Worm (Caenorhabditis elegans) whole organism, L4 larva: ENCODE results near the gene R05F9.9.

Experiments
- D1046.2 ChIP-seq: fragments of 200-800 bp; sonication (Bioruptor generic); IDR thresholded peaks from 2 replicates; pipeline ENCODE4 v1.3.6; 2022; ENCODE audit warnings: missing genetic modification characterization, missing compliant biosample characterization
- F26F4.8 ChIP-seq: fragments of 200-800 bp; sonication (Bioruptor generic); conservative IDR thresholded peaks from 2 replicates; pipeline ENCODE4 v1.3.6; 2022; ENCODE audit warnings: missing genetic modification characterization, missing compliant biosample characterization
- F37D6.2 ChIP-seq: sonication (generic microtip); optimal IDR thresholded peaks from 2 replicates; lab custom pipeline; 2016; ENCODE audit warnings: mild to moderate bottlenecking, missing genetic modification characterization, missing compliant biosample characterization
- F49E8.2 ChIP-seq: sonication (generic microtip); optimal IDR thresholded peaks from 2 replicates; lab custom pipeline; 2016; ENCODE audit warnings: missing compliant biosample characterization, mild to moderate bottlenecking, missing genetic modification characterization, borderline replicate concordance
- R02D3.7 ChIP-seq: fragments of 150-350 bp; sonication (generic microtip); optimal IDR thresholded peaks from 3 replicates; lab custom pipeline; 2014; ENCODE audit warnings: missing biosample characterization, missing genetic modification characterization
- T20F7.1 ChIP-seq: fragments of 200-800 bp; sonication (Bioruptor generic); optimal IDR thresholded peaks from 2 replicates; lab custom pipeline; 2018; ENCODE audit warnings: mild to moderate bottlenecking, missing genetic modification characterization, missing compliant biosample characterization
- T26A8.4 ChIP-seq: fragments of 200-800 bp; sonication (Bioruptor generic); IDR thresholded peaks from 2 replicates; pipeline ENCODE4 v1.3.6; 2022; ENCODE audit warnings: missing genetic modification characterization, missing compliant biosample characterization
- Y48G9A.11 ChIP-seq: fragments of 200-800 bp; sonication (Bioruptor generic); IDR thresholded peaks from 2 replicates; pipeline ENCODE4 v1.3.6; 2022; ENCODE audit warnings: missing genetic modification reagents, missing genetic modification characterization, missing compliant biosample characterization
- Y5F2A.4 ChIP-seq: fragments of 200-800 bp; sonication (Bioruptor generic); optimal IDR thresholded peaks from 2 replicates; lab custom pipeline; 2018; ENCODE audit warnings: mild to moderate bottlenecking, missing genetic modification characterization, missing compliant biosample characterization
- aha-1 ChIP-seq: fragments of 150-350 bp; peaks from one replicate; lab custom pipeline; 2014; ENCODE audit warnings: missing biosample characterization, missing genetic modification characterization
- attf-4 ChIP-seq: sonication (generic microtip); optimal IDR thresholded peaks from 3 replicates; lab custom pipeline; 2017; ENCODE audit warnings: missing biosample characterization, missing genetic modification characterization
- ceh-28 ChIP-seq: fragments of 150-350 bp; optimal IDR thresholded peaks from 2 replicates; lab custom pipeline; 2014; ENCODE audit warnings: missing biosample characterization, missing genetic modification reagents, missing genetic modification characterization
- ceh-32 ChIP-seq: sonication (generic microtip); optimal IDR thresholded peaks from 2 replicates; lab custom pipeline; 2016; ENCODE audit warnings: mild to moderate bottlenecking, missing genetic modification characterization, missing compliant biosample characterization; ENCODE audit not compliant: poor library complexity
- ceh-44 ChIP-seq: fragments of 200-800 bp; sonication (Bioruptor generic); IDR thresholded peaks from 2 replicates; pipeline ENCODE4 v1.3.6; 2022; ENCODE audit warnings: missing genetic modification reagents, missing genetic modification characterization, missing compliant biosample characterization
- ceh-62 ChIP-seq: sonication (generic microtip); optimal IDR thresholded peaks from 2 replicates; lab custom pipeline; 2017; ENCODE audit warnings: missing biosample characterization, missing genetic modification characterization
- ceh-82 ChIP-seq: sonication (generic microtip); optimal IDR thresholded peaks from 2 replicates; lab custom pipeline; 2017; ENCODE audit warnings: missing biosample characterization, missing genetic modification characterization
- dmd-6 ChIP-seq: fragments of 200-800 bp; sonication (Bioruptor generic); IDR thresholded peaks from 2 replicates; pipeline ENCODE4 v1.3.6; 2022; ENCODE audit warnings: missing genetic modification reagents, missing genetic modification characterization, missing compliant biosample characterization
- dmd-9 ChIP-seq: fragments of 200-800 bp; sonication (Bioruptor generic); IDR thresholded peaks from 2 replicates; pipeline ENCODE4 v1.3.6; 2022; ENCODE audit warnings: missing genetic modification reagents, missing genetic modification characterization, missing compliant biosample characterization
- fos-1 ChIP-seq: fragments of 150-350 bp; optimal IDR thresholded peaks from 2 replicates; lab custom pipeline; 2014; ENCODE audit warnings: missing biosample characterization, missing genetic modification characterization
- hif-1 ChIP-seq, 2 experiments: sonication (generic microtip); optimal IDR thresholded peaks; 2 replicates each; lab custom pipeline; 2016 to 2017; ENCODE audit warnings: missing compliant biosample characterization in 2 of 2, missing genetic modification characterization in 2 of 2, missing genetic modification reagents in 2 of 2, missing genotype in 2 of 2, mild to moderate bottlenecking in 1 of 2
- hlh-11 ChIP-seq: fragments of 200-800 bp; sonication (Bioruptor generic); optimal IDR thresholded peaks from 2 replicates; lab custom pipeline; 2018; ENCODE audit warnings: mild to moderate bottlenecking, missing genetic modification characterization, missing compliant biosample characterization
- hlh-30 ChIP-seq: sonication (generic microtip); optimal IDR thresholded peaks from 2 replicates; lab custom pipeline; 2017; ENCODE audit warnings: antibody characterized with exemption, mild to moderate bottlenecking, missing genetic modification characterization, missing compliant biosample characterization; ENCODE audit not compliant: insufficient read depth
- lim-7 ChIP-seq: fragments of 200-800 bp; sonication (Bioruptor generic); IDR thresholded peaks from 2 replicates; pipeline ENCODE4 v1.3.6; 2022; ENCODE audit warnings: missing genetic modification characterization, missing compliant biosample characterization
- lin-15B ChIP-seq: fragments of 150-350 bp; sonication (generic microtip); optimal IDR thresholded peaks from 3 replicates; lab custom pipeline; 2014; ENCODE audit warnings: missing biosample characterization, missing genetic modification characterization
- lin-39 ChIP-seq: fragments of 150-350 bp; optimal IDR thresholded peaks from 2 replicates; lab custom pipeline; 2014; ENCODE audit warnings: missing biosample characterization, missing genetic modification reagents, missing genetic modification characterization
- lir-3 ChIP-seq: sonication (generic microtip); optimal IDR thresholded peaks from 2 replicates; lab custom pipeline; 2016; ENCODE audit warnings: mild to moderate bottlenecking, missing genetic modification characterization, missing compliant biosample characterization
- madf-5 ChIP-seq, 2 experiments: fragments of 200-800 bp; sonication (Bioruptor generic); IDR thresholded peaks; 2 replicates each; pipeline ENCODE4 v1.3.6; 2022; ENCODE audit warnings: missing compliant biosample characterization in 2 of 2, missing genetic modification characterization in 2 of 2
- madf-9 ChIP-seq: fragments of 200-800 bp; sonication (Bioruptor generic); conservative IDR thresholded peaks from 2 replicates; pipeline ENCODE4 v1.3.6; 2022; ENCODE audit warnings: missing genetic modification reagents, missing genetic modification characterization, missing compliant biosample characterization
- mdl-1 ChIP-seq, 2 experiments: fragments of 150-350 bp in 1 of 2; sonication (generic microtip) in 1 of 2; optimal IDR thresholded peaks; 2 replicates each; lab custom pipeline; 2014 to 2017; ENCODE audit warnings: missing biosample characterization in 2 of 2, missing genetic modification characterization in 2 of 2
- mxl-2 ChIP-seq: fragments of 200-800 bp; sonication (Bioruptor generic); conservative IDR thresholded peaks from 2 replicates; pipeline ENCODE4 v1.3.6; 2022; ENCODE audit warnings: missing genetic modification reagents, missing genetic modification characterization, missing compliant biosample characterization
- nhr-102 ChIP-seq: sonication (generic microtip); optimal IDR thresholded peaks from 2 replicates; lab custom pipeline; 2016; ENCODE audit warnings: mild to moderate bottlenecking, missing genetic modification characterization, moderate library complexity, missing compliant biosample characterization
- nhr-25 ChIP-seq: sonication (generic microtip); optimal IDR thresholded peaks from 2 replicates; lab custom pipeline; 2017; ENCODE audit warnings: missing genetic modification characterization, mild to moderate bottlenecking, missing compliant biosample characterization, antibody characterized with exemption, moderate library complexity, borderline replicate concordance; ENCODE audit not compliant: insufficient read depth
- nhr-28 ChIP-seq: fragments of 150-350 bp; optimal IDR thresholded peaks from 2 replicates; lab custom pipeline; 2014; ENCODE audit warnings: missing biosample characterization, missing genetic modification characterization
- nhr-48 ChIP-seq: sonication (generic microtip); optimal IDR thresholded peaks from 2 replicates; lab custom pipeline; 2016; ENCODE audit warnings: mild to moderate bottlenecking, missing genetic modification characterization, missing compliant biosample characterization
- nhr-76 ChIP-seq: fragments of 150-350 bp; optimal IDR thresholded peaks from 2 replicates; lab custom pipeline; 2014; ENCODE audit warnings: missing biosample characterization, missing genetic modification characterization
- set-16 ChIP-seq: fragments of 200-800 bp; sonication (Bioruptor generic); IDR thresholded peaks from 2 replicates; pipeline ENCODE4 v1.3.6; 2022; ENCODE audit warnings: missing genetic modification reagents, missing genetic modification characterization, missing compliant biosample characterization
- snpc-4 ChIP-seq: fragments of 150-350 bp; optimal IDR thresholded peaks from 2 replicates; lab custom pipeline; 2014; ENCODE audit warnings: missing biosample characterization, missing genetic modification characterization
- spr-1 ChIP-seq: sonication (generic microtip); optimal IDR thresholded peaks from 2 replicates; lab custom pipeline; 2016; ENCODE audit warnings: mild to moderate bottlenecking, missing genetic modification characterization, missing compliant biosample characterization
- unc-62 ChIP-seq, 3 experiments: fragments of 150-350 bp in 1 of 3; sonication (generic microtip); optimal IDR thresholded peaks in 2 of 3; peaks in 1 of 3; 1 replicate in 1 of 3; 2 replicates in 2 of 3; lab custom pipeline; 2014 to 2017; ENCODE audit warnings: missing biosample characterization in 3 of 3, missing genetic modification characterization in 3 of 3, missing genetic modification reagents in 3 of 3, missing genotype in 1 of 3
- zag-1 ChIP-seq: fragments of 150-350 bp; optimal IDR thresholded peaks from 2 replicates; lab custom pipeline; 2014; ENCODE audit warnings: missing biosample characterization, missing genetic modification characterization

R05F9.9 gene

ce11 chrII:4874335-4874861, 27.5 kb downstream of the R05F9.9 start, which contains the start of gene F11G11.15 (continued):
- TF ChIP-seq nhr-48 (tag; lab: Kevin White, UChicago) (peak; percentile 68), aha-1 (peak; percentile 96), ceh-28 (no peak), fos-1 (tag; lab: Kevin White, UChicago) (no peak), nhr-102 (tag; lab: Kevin White, UChicago) (no peak), hif-1 (tag; optimal IDR thresholded peaks at IDR 0.05; lab: Kevin White, UChicago) (no peak), T20F7.1 (GFP tag; lab: Kevin White, UChicago) (no peak), nhr-76 (no peak), madf-9 (GFP tag; lab: Robert Waterston, UW) (no peak), mdl-1 (tag; optimal IDR thresholded peaks at IDR 0.05; lab: Kevin White, UChicago) (peak in 1 of 2 experiments; percentile 31), dmd-9 (GFP tag; lab: Robert Waterston, UW) (no peak), nhr-28 (tag; lab: Kevin White, UChicago) (peak; percentile 33), spr-1 (tag; lab: Kevin White, UChicago) (no peak), R02D3.7 (tag; lab: Kevin White, UChicago) (no peak), Y5F2A.4 (GFP tag; lab: Kevin White, UChicago) (no peak)

ce11 chrII:4873029-4873428, 28.9 kb downstream of the R05F9.9 start, which contains the start of gene col-73:
col-73 (minus strand) TSS chrII:4873129.
- TF ChIP-seq dmd-6 (GFP tag; lab: Robert Waterston, UW) (no peak), ceh-28 (no peak), lin-15B (tag; lab: Kevin White, UChicago) (no peak), nhr-76 (no peak), nhr-25 (tag; lab: Kevin White, UChicago) (no peak), nhr-28 (tag; lab: Kevin White, UChicago) (no peak), unc-62 (GFP tag; optimal IDR thresholded peaks at IDR 0.05 in 1 of 2; lab: Kevin White, UChicago) (no peak), unc-62 (tag; optimal IDR thresholded peaks at IDR 0.05; lab: Kevin White, UChicago) (no peak), ceh-62 (tag; lab: Kevin White, UChicago) (no peak), F37D6.2 (tag; lab: Kevin White, UChicago) (no peak), hlh-30 (tag; lab: Kevin White, UChicago) (no peak), lim-7 (GFP tag; lab: Robert Waterston, UW) (no peak), T26A8.4 (GFP tag; lab: Robert Waterston, UW) (no peak), zag-1 (tag; lab: Kevin White, UChicago) (no peak)

ce11 chrII:4872359-4872758, 29.5 kb downstream of the R05F9.9 start:
- 0 out of 2 replicates have a peak, but pooled peaks have one; percentile 13 for TF ChIP-seq Y48G9A.11 (GFP tag; lab: Robert Waterston, UW)
- TF ChIP-seq F26F4.8: 0 out of 2 replicates have a peak, but pooled peaks have one; percentile 24
- 0 out of 2 replicates have a peak, but pooled peaks have one; percentile 17 for TF ChIP-seq T26A8.4 (GFP tag; lab: Robert Waterston, UW)
- peak; percentile 98 for TF ChIP-seq set-16 (GFP tag; lab: Robert Waterston, UW)
- TF ChIP-seq madf-5 (GFP tag; IDR thresholded peaks at IDR 0.05; lab: Robert Waterston, UW): 0 out of 4 replicates have a peak, but pooled peaks of 1 of the 2 experiments have one; percentile 49

ce11 chrII:4871834-4872233, 30.1 kb downstream of the R05F9.9 start:
- no peak for TF ChIP-seq lir-3 (tag; lab: Kevin White, UChicago)
- peak; percentile 20 for TF ChIP-seq ceh-82 (tag; lab: Kevin White, UChicago)

ce11 chrII:4870691-4871090, 31.2 kb downstream of the R05F9.9 start, which contains the start of gene col-20:
col-20 (minus strand) TSS chrII:4870791.
- TF ChIP-seq lin-15B (tag; lab: Kevin White, UChicago) (no peak), F49E8.2 (no peak), hlh-11 (tag; lab: Kevin White, UChicago) (no peak), ceh-32 (tag; lab: Kevin White, UChicago) (no peak), D1046.2 (GFP tag; lab: Robert Waterston, UW) (no peak), mxl-2 (GFP tag; lab: Robert Waterston, UW) (no peak), lin-39 (tag; lab: Kevin White, UChicago) (no peak), ceh-44 (GFP tag; lab: Robert Waterston, UW) (no peak), attf-4 (tag; lab: Kevin White, UChicago) (no peak), snpc-4 (no peak)
